Worm (Caenorhabditis elegans) whole organism, young adult: ENCODE results near the gene F49C12.1.
"Not testable (repeated sequence)": the region's sequence is repeated elsewhere in the genome, so short reads cannot be mapped to it uniquely, and the experiment has no call there.

Experiments
- D2030.7 ChIP-seq: fragments of 200-800 bp; sonication (Bioruptor generic); IDR thresholded peaks from 2 replicates; pipeline ENCODE4 v1.3.6; 2022; ENCODE audit warnings: missing genetic modification reagents, missing genetic modification characterization, missing compliant biosample characterization
- F22D6.2 ChIP-seq: sonication (generic microtip); optimal IDR thresholded peaks from 2 replicates; lab custom pipeline; 2016; ENCODE audit warnings: mild to moderate bottlenecking, missing genetic modification characterization, missing compliant biosample characterization
- F33H1.4 ChIP-seq: fragments of 200-800 bp; sonication (Bioruptor generic); IDR thresholded peaks from 2 replicates; pipeline ENCODE4 v1.3.6; 2022; ENCODE audit warnings: missing genetic modification reagents, missing genetic modification characterization, missing compliant biosample characterization
- F49E8.2 ChIP-seq: sonication (generic microtip); optimal IDR thresholded peaks from 3 replicates; lab custom pipeline; 2017; ENCODE audit warnings: missing genetic modification characterization, mild to moderate bottlenecking, missing compliant biosample characterization, antibody characterized with exemption, moderate library complexity; ENCODE audit not compliant: insufficient read depth
- F55B11.4 ChIP-seq: sonication (generic microtip); optimal IDR thresholded peaks from 2 replicates; lab custom pipeline; 2016; ENCODE audit warnings: missing compliant biosample characterization, missing genetic modification characterization, borderline replicate concordance; ENCODE audit not compliant: insufficient read depth
- T07F8.4 ChIP-seq: sonication (generic microtip); optimal IDR thresholded peaks from 2 replicates; lab custom pipeline; 2016; ENCODE audit warnings: mild to moderate bottlenecking, missing genetic modification characterization, moderate library complexity, missing compliant biosample characterization
- Y67H2A.10 ChIP-seq: fragments of 200-800 bp; sonication (Bioruptor generic); conservative IDR thresholded peaks from 2 replicates; pipeline ENCODE4 v1.3.6; 2022; ENCODE audit warnings: missing genetic modification reagents, missing genetic modification characterization, missing compliant biosample characterization
- Y95B8A.8 ChIP-seq: fragments of 200-800 bp; sonication (Bioruptor generic); IDR thresholded peaks from 2 replicates; pipeline ENCODE4 v1.3.6; 2022; ENCODE audit warnings: missing genetic modification reagents, missing genetic modification characterization, missing compliant biosample characterization
- ZK185.1 ChIP-seq: sonication (generic microtip); optimal IDR thresholded peaks from 2 replicates; lab custom pipeline; 2016; ENCODE audit warnings: mild to moderate bottlenecking, missing genetic modification characterization, missing compliant biosample characterization; ENCODE audit not compliant: poor library complexity, severe bottlenecking
- attf-3 ChIP-seq: fragments of 200-800 bp; sonication (Bioruptor generic); conservative IDR thresholded peaks from 2 replicates; pipeline ENCODE4 v1.3.6; 2022; ENCODE audit warnings: missing genetic modification reagents, missing genetic modification characterization, missing compliant biosample characterization
- attf-6 ChIP-seq: fragments of 200-800 bp; sonication (Bioruptor generic); IDR thresholded peaks from 2 replicates; pipeline ENCODE4 v1.3.6; 2022; ENCODE audit warnings: missing genetic modification reagents, missing genetic modification characterization, missing compliant biosample characterization
- bed-2 ChIP-seq: fragments of 200-800 bp; sonication (Bioruptor generic); IDR thresholded peaks from 2 replicates; pipeline ENCODE4 v1.3.6; 2022; ENCODE audit warnings: missing genetic modification reagents, missing genetic modification characterization, missing compliant biosample characterization
- cebp-1 ChIP-seq, 2 experiments: fragments of 200-800 bp in 1 of 2; sonication (Bioruptor generic) in 1 of 2; sonication (generic microtip) in 1 of 2; IDR thresholded peaks in 1 of 2; optimal IDR thresholded peaks in 1 of 2; 2 replicates each; pipeline versions ENCODE4 v1.3.6 to Lab custom; 2017 to 2022; ENCODE audit warnings: missing compliant biosample characterization in 2 of 2, missing genetic modification characterization in 2 of 2, mild to moderate bottlenecking in 1 of 2, missing genetic modification reagents in 1 of 2, moderate library complexity in 1 of 2
- ceh-100 ChIP-seq: fragments of 200-800 bp; sonication (Bioruptor generic); IDR thresholded peaks from 2 replicates; pipeline ENCODE4 v1.3.6; 2022; ENCODE audit warnings: missing genetic modification reagents, missing genetic modification characterization, missing compliant biosample characterization
- ceh-58 ChIP-seq: fragments of 200-800 bp; sonication (Bioruptor generic); IDR thresholded peaks from 2 replicates; pipeline ENCODE4 v1.3.6; 2022; ENCODE audit warnings: missing genetic modification characterization, missing compliant biosample characterization
- chd-7 ChIP-seq: sonication (generic microtip); optimal IDR thresholded peaks from 2 replicates; lab custom pipeline; 2016; ENCODE audit warnings: mild to moderate bottlenecking, missing genetic modification characterization, moderate library complexity, missing compliant biosample characterization
- dox-1 ChIP-seq: fragments of 200-800 bp; sonication (Bioruptor generic); IDR thresholded peaks from 2 replicates; pipeline ENCODE4 v1.3.6; 2022; ENCODE audit warnings: missing genetic modification reagents, missing genetic modification characterization, missing compliant biosample characterization
- dpff-1 ChIP-seq: sonication (generic microtip); optimal IDR thresholded peaks from 2 replicates; lab custom pipeline; 2017; ENCODE audit warnings: mild to moderate bottlenecking, missing genetic modification characterization, missing compliant biosample characterization
- egl-18 ChIP-seq: fragments of 200-800 bp; sonication (Bioruptor generic); IDR thresholded peaks from 2 replicates; pipeline ENCODE4 v1.3.6; 2022; ENCODE audit warnings: missing genetic modification reagents, missing genetic modification characterization, missing compliant biosample characterization
- gei-17 ChIP-seq: fragments of 200-800 bp; sonication (Bioruptor generic); optimal IDR thresholded peaks from 2 replicates; lab custom pipeline; 2018; ENCODE audit warnings: mild to moderate bottlenecking, missing genetic modification characterization, missing compliant biosample characterization
- hlh-12 ChIP-seq: sonication (generic microtip); optimal IDR thresholded peaks from 2 replicates; lab custom pipeline; 2016; ENCODE audit warnings: missing genetic modification characterization, missing compliant biosample characterization
- hsf-1 ChIP-seq: fragments of 200-800 bp; sonication (Bioruptor generic); IDR thresholded peaks from 2 replicates; pipeline ENCODE4 v1.3.6; 2022; ENCODE audit warnings: missing genetic modification reagents, missing genetic modification characterization, missing compliant biosample characterization
- mes-4 ChIP-seq: sonication (generic microtip); optimal IDR thresholded peaks from 2 replicates; lab custom pipeline; 2016; ENCODE audit warnings: missing genotype, missing genetic modification characterization, missing compliant biosample characterization
- nfya-1 ChIP-seq: sonication (generic microtip); optimal IDR thresholded peaks from 2 replicates; lab custom pipeline; 2017; ENCODE audit warnings: antibody characterized with exemption, missing compliant biosample characterization, missing genetic modification characterization, borderline replicate concordance; ENCODE audit not compliant: insufficient read depth
- nfya-2 ChIP-seq: fragments of 200-800 bp; sonication (Bioruptor generic); IDR thresholded peaks from 2 replicates; pipeline ENCODE4 v1.3.6; 2022; ENCODE audit warnings: missing genetic modification reagents, missing genetic modification characterization, missing compliant biosample characterization
- rcor-1 ChIP-seq: fragments of 200-800 bp; sonication (Bioruptor generic); IDR thresholded peaks from 2 replicates; pipeline ENCODE4 v1.3.6; 2022; ENCODE audit warnings: missing genetic modification reagents, missing genetic modification characterization, missing compliant biosample characterization
- snpc-1.1 ChIP-seq: sonication (generic microtip); optimal IDR thresholded peaks from 2 replicates; lab custom pipeline; 2017; ENCODE audit warnings: missing genetic modification characterization, mild to moderate bottlenecking, missing compliant biosample characterization, antibody characterized with exemption, moderate library complexity, missing genotype, missing genetic modification reagents; ENCODE audit not compliant: insufficient read depth
- snpc-4 ChIP-seq, 5 experiments: fragments of 150-350 bp in 1 of 5; sonication (generic microtip) in 4 of 5; optimal IDR thresholded peaks; 2 replicates each; lab custom pipeline; 2014 to 2018; ENCODE audit warnings: missing genetic modification characterization in 5 of 5, missing biosample characterization in 3 of 5, antibody characterized with exemption in 2 of 5, mild to moderate bottlenecking in 2 of 5, missing compliant biosample characterization in 2 of 5, missing genotype in 2 of 5, moderate library complexity in 2 of 5, missing genetic modification reagents in 1 of 5
- somi-1 ChIP-seq: fragments of 200-800 bp; sonication (Bioruptor generic); optimal IDR thresholded peaks from 2 replicates; lab custom pipeline; 2018; ENCODE audit warnings: mild to moderate bottlenecking, missing genetic modification characterization, missing compliant biosample characterization
- ztf-25 ChIP-seq: fragments of 200-800 bp; sonication (Bioruptor generic); IDR thresholded peaks from 2 replicates; pipeline ENCODE4 v1.3.6; 2022; ENCODE audit warnings: missing genetic modification reagents, missing genetic modification characterization, missing compliant biosample characterization
- ztf-26 ChIP-seq: sonication (generic microtip); optimal IDR thresholded peaks from 2 replicates; lab custom pipeline; 2017; ENCODE audit warnings: missing genetic modification characterization, missing compliant biosample characterization
- ztf-3 ChIP-seq: fragments of 200-800 bp; sonication (Bioruptor generic); optimal IDR thresholded peaks from 2 replicates; lab custom pipeline; 2018; ENCODE audit warnings: mild to moderate bottlenecking, missing genetic modification characterization, missing compliant biosample characterization

The F49C12.1 gene

DNA sequence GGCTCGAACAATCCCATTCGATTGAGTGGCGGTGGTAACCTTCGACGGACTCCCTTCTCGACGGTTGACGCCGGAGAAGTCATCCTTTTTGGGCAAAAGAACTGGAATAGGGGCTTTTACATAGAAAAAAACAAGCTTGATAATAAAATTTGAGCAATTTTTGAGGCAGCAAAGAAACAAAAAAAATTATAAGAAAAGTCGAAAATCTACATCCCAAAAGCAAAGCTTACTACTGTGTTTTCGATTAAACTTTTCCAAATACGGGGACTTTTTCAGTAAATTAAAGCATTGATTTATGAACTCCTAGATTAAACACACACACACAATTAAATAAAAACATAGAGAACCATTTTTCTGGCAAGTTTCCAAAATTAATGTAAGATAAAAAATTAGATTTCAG lies 40.1 kb downstream of the F49C12.1 start, which contains the start of gene Y11D7A.9:
Y11D7A.9 (minus strand) TSS at position 101 of the 400 bp plus-strand sequence.
- TF ChIP-seq D2030.7 (GFP tag; lab: Robert Waterston, UW) (no peak), ztf-26 (no peak)

- TF ChIP-seq ceh-58 (no peak), Y95B8A.8 (GFP tag; lab: Robert Waterston, UW) (no peak), ztf-3 (no peak), ceh-100 (GFP tag; lab: Robert Waterston, UW) (no peak), ztf-25 (no peak), attf-6 (GFP tag; lab: Robert Waterston, UW) (no peak), gei-17 (GFP tag; lab: Kevin White, UChicago) (no peak), hsf-1 (GFP tag; lab: Robert Waterston, UW) (no peak), nfya-1 (tag; lab: Kevin White, UChicago) (no peak), ZK185.1 (tag; lab: Kevin White, UChicago) (no peak), bed-2 (GFP tag; lab: Robert Waterston, UW) (no peak), Y67H2A.10 (no peak), cebp-1 (GFP tag; IDR thresholded peaks at IDR 0.05; lab: Robert Waterston, UW) (no peak), cebp-1 (tag; optimal IDR thresholded peaks at IDR 0.05; lab: Kevin White, UChicago) (no peak), rcor-1 (no peak), F33H1.4 (GFP tag; lab: Robert Waterston, UW) (no peak), dpff-1 (tag; lab: Kevin White, UChicago) (no peak), ztf-26 (no peak)
These were observed 45.1 kb downstream of the F49C12.1 start, which contains the start of gene Y11D7A.8 for ce11 chrIV:9251079-9251478. Gene Y11D7A.8 (plus strand): TSS chrIV:9251379.

- TF ChIP-seq ztf-25; hlh-12 (tag; lab: Kevin White, UChicago); F49E8.2 (tag; lab: Kevin White, UChicago): not testable (repeated sequence)
These were observed 46.9 kb downstream of the F49C12.1 start, which contains the start of gene Y11D7A.7 for ce11 chrIV:9249219-9249618. Gene Y11D7A.7 (plus strand): TSS chrIV:9249519.

- TF ChIP-seq T07F8.4 (tag; lab: Kevin White, UChicago) (no peak), chd-7 (tag; lab: Kevin White, UChicago) (no peak), attf-3 (GFP tag; lab: Robert Waterston, UW) (no peak), mes-4 (no peak), F22D6.2 (tag; lab: Kevin White, UChicago) (no peak), F55B11.4 (tag; lab: Kevin White, UChicago) (no peak), dox-1 (no peak), somi-1 (GFP tag; lab: Kevin White, UChicago) (no peak), nfya-2 (GFP tag; lab: Robert Waterston, UW) (no peak), snpc-1.1 (tag; lab: Kevin White, UChicago) (no peak), snpc-4 (GFP tag; optimal IDR thresholded peaks at IDR 0.05; lab: Kevin White, UChicago) (no peak), snpc-4 (tag; optimal IDR thresholded peaks at IDR 0.05; lab: Kevin White, UChicago) (no peak), egl-18 (no peak)
- TF ChIP-seq, all 124 proteins: peak for 0
These were observed 50.7 kb downstream of the F49C12.1 start, which contains the start of gene Y11D7A.5 for ce11 chrIV:9245423-9245822. Gene Y11D7A.5 (minus strand): TSS chrIV:9245523.
